Fruit fly (Drosophila melanogaster): ENCODE measurements around the gene Sptr.

DNA sequence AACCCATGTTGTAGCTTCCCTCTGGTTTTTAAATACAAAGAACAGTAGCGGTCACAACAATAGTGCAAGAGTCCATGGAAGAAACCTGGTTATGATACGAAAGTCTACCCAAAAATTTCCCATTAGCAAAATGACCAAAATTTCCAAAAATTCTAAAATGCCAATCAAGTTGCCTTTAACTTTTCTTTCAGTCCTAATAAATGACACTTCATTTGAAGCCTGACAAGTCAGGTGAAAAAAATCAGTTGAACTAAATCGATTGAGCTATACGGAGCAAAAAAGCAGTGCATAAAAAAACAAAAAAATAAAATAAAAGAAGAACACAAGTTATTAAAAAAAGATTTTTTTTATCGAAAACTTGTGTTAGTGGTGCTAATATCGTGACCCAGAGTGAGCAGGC is 48.6 kb downstream of the Sptr start:
- TF ChIP-seq dsx (GFP tag; optimal IDR thresholded peaks at IDR 0.05; ENCODE audit: poor library complexity, severe bottlenecking): no peak
- TF ChIP-seq CG16779 (tag; optimal IDR thresholded peaks at IDR 0.05): no peak
- no peak for TF ChIP-seq CG10669 (GFP tag; optimal IDR thresholded peaks at IDR 0.05)
- no peak for TF ChIP-seq Blimp-1 (GFP tag; optimal IDR thresholded peaks at IDR 0.05)
- TF ChIP-seq Ets21C (GFP tag; optimal IDR thresholded peaks at IDR 0.05): no peak
- TF ChIP-seq salr (GFP tag; optimal IDR thresholded peaks at IDR 0.05): no peak
- TF ChIP-seq ss (GFP tag; optimal IDR thresholded peaks at IDR 0.05): no peak

Measured in whole organism, prepupa.